Fruit fly (Drosophila melanogaster) whole organism, adult: ENCODE results near the gene CG5515.
A peak's percentile ranks its signal among the peaks of the same experiment; 100 is the strongest.

Source experiments
- CG11617 ChIP-seq: fragments of 200-800 bp; sonication (Bioruptor generic); optimal IDR thresholded peaks from 2 replicates; lab custom pipeline; 2017; ENCODE audit warnings: mild to moderate bottlenecking, missing biosample characterization, missing genetic modification reagents, missing genetic modification characterization
- CG12768 ChIP-seq: fragments of 200-800 bp; sonication (Bioruptor generic); optimal IDR thresholded peaks from 2 replicates; lab custom pipeline; 2017; ENCODE audit warnings: missing biosample characterization, missing genetic modification characterization, mild to moderate bottlenecking, moderate library complexity, missing genetic modification reagents
- CG14711 ChIP-seq: fragments of 200-800 bp; sonication (Bioruptor generic); optimal IDR thresholded peaks from 2 replicates; lab custom pipeline; 2018; ENCODE audit warnings: missing biosample characterization, mild to moderate bottlenecking, missing genetic modification characterization, moderate library complexity
- CG1620 ChIP-seq: fragments of 200-800 bp; sonication (Bioruptor generic); optimal IDR thresholded peaks from 2 replicates; lab custom pipeline; 2016; ENCODE audit warnings: missing biosample characterization, missing genetic modification characterization
- CG33017 ChIP-seq: fragments of 200-800 bp; sonication (Bioruptor generic); optimal IDR thresholded peaks from 2 replicates; lab custom pipeline; 2018; ENCODE audit warnings: missing biosample characterization, mild to moderate bottlenecking, missing genetic modification characterization, moderate library complexity
- CG5204 ChIP-seq: fragments of 200-800 bp; sonication (Bioruptor generic); optimal IDR thresholded peaks from 2 replicates; lab custom pipeline; 2016; ENCODE audit warnings: missing biosample characterization, missing genetic modification characterization
- CG7045 ChIP-seq: fragments of 200-800 bp; sonication (Bioruptor generic); optimal IDR thresholded peaks from 2 replicates; lab custom pipeline; 2017; ENCODE audit warnings: missing biosample characterization, mild to moderate bottlenecking, missing genetic modification characterization
- CG7101 ChIP-seq: fragments of 200-800 bp; sonication (Bioruptor generic); optimal IDR thresholded peaks from 2 replicates; lab custom pipeline; 2018; ENCODE audit warnings: missing biosample characterization, mild to moderate bottlenecking, missing genetic modification characterization, moderate library complexity
- Clk ChIP-seq: fragments of 200-800 bp; sonication (Bioruptor generic); optimal IDR thresholded peaks from 2 replicates; lab custom pipeline; 2017; ENCODE audit warnings: missing biosample characterization, missing genetic modification characterization
- Crg-1 ChIP-seq: fragments of 200-800 bp; sonication (Bioruptor generic); optimal IDR thresholded peaks from 2 replicates; lab custom pipeline; 2016; ENCODE audit warnings: missing biosample characterization, missing genetic modification characterization
- Hr96 ChIP-seq: fragments of 200-800 bp; sonication (Bioruptor generic); optimal IDR thresholded peaks from 2 replicates; lab custom pipeline; 2016; ENCODE audit warnings: missing biosample characterization, missing genetic modification characterization
- Mnt ChIP-seq: fragments of 200-800 bp; sonication (Bioruptor generic); optimal IDR thresholded peaks from 2 replicates; lab custom pipeline; 2016; ENCODE audit warnings: missing biosample characterization, mild to moderate bottlenecking, missing genetic modification characterization
- bab1 ChIP-seq: fragments of 200-800 bp; sonication (Bioruptor generic); optimal IDR thresholded peaks from 3 replicates; lab custom pipeline; 2019; ENCODE audit warnings: missing biosample characterization, mild to moderate bottlenecking, missing genetic modification characterization, moderate library complexity
- cic ChIP-seq: fragments of 200-800 bp; sonication (Bioruptor generic); optimal IDR thresholded peaks from 2 replicates; lab custom pipeline; 2017; ENCODE audit warnings: missing biosample characterization, mild to moderate bottlenecking, missing genetic modification characterization, moderate library complexity
- cnc ChIP-seq, 2 experiments: fragments of >200 bp; optimal IDR thresholded peaks; 2 replicates each; lab custom pipeline; 2017
- kay ChIP-seq: fragments of 200-800 bp; sonication (Bioruptor generic); peaks from one replicate; lab custom pipeline; 2016; ENCODE audit warnings: missing biosample characterization, missing genetic modification characterization, borderline replicate concordance
- ovo ChIP-seq: fragments of 200-800 bp; sonication (Bioruptor generic); optimal IDR thresholded peaks from 2 replicates; lab custom pipeline; 2016; ENCODE audit warnings: missing biosample characterization, missing genetic modification characterization
- pad ChIP-seq: fragments of 200-800 bp; sonication (Bioruptor generic); optimal IDR thresholded peaks from 3 replicates; lab custom pipeline; 2017; ENCODE audit warnings: missing biosample characterization, missing genetic modification characterization, mild to moderate bottlenecking, moderate library complexity, missing genetic modification reagents
- tj ChIP-seq: fragments of 200-800 bp; sonication (Bioruptor generic); optimal IDR thresholded peaks from 3 replicates; lab custom pipeline; 2017; ENCODE audit warnings: missing biosample characterization, mild to moderate bottlenecking, missing genetic modification characterization, moderate library complexity
- toe ChIP-seq: fragments of 200-800 bp; sonication (Bioruptor generic); optimal IDR thresholded peaks from 2 replicates; lab custom pipeline; 2016; ENCODE audit warnings: missing biosample characterization, missing genetic modification characterization

The CG5515 gene

dm6 chr3R:24193373-24193879 lies 4.7 kb upstream of the CG5515 start, which contains the start of the genes SMC6 and CG6204:
Gene SMC6, minus strand, starts transcription at chr3R:24193423.
Gene CG6204, plus strand, starts transcription at chr3R:24193832.
- TF ChIP-seq Crg-1 (GFP tag; lab: Kevin White, UChicago) (peak; percentile 85), Hr96 (peak; percentile 86), CG7045 (GFP tag; lab: Kevin White, UChicago) (peak; percentile 93), bab1 (peak; percentile 96), toe (GFP tag; lab: Kevin White, UChicago) (peak; percentile 95), CG7101 (tag; lab: Kevin White, UChicago) (peak; percentile 96), pad (GFP tag; lab: Kevin White, UChicago) (peak; percentile 76), Mnt (GFP tag; lab: Kevin White, UChicago) (peak; percentile 65), cnc (optimal IDR thresholded peaks at IDR 0.05; lab: Kevin White, UChicago) (no peak), CG11617 (GFP tag; lab: Kevin White, UChicago) (peak; percentile 92), CG12768 (GFP tag; lab: Kevin White, UChicago) (peak; percentile 90), CG1620 (GFP tag; lab: Kevin White, UChicago) (peak; percentile 85), ovo (GFP tag; lab: Kevin White, UChicago) (peak; percentile 86), CG5204 (GFP tag; lab: Kevin White, UChicago) (peak; percentile 92), tj (GFP tag; lab: Kevin White, UChicago) (peak; percentile 81), cic (GFP tag; lab: Kevin White, UChicago) (peak; percentile 63), CG14711 (tag; lab: Kevin White, UChicago) (peak; percentile 92), kay (GFP tag; lab: Kevin White, UChicago) (no peak), CG33017 (tag; lab: Kevin White, UChicago) (peak; percentile 94), Clk (GFP tag; lab: Kevin White, UChicago) (peak; percentile 77)

dm6 chr3R:24186188-24186587 lies 2.5 kb downstream of the CG5515 start, which contains the start of gene mora:
Gene mora, plus strand, starts transcription at chr3R:24186359.
- TF ChIP-seq ovo (GFP tag; lab: Kevin White, UChicago) = no peak
- no peak for TF ChIP-seq Hr96
- TF ChIP-seq CG7045 (GFP tag; lab: Kevin White, UChicago) = no peak
- no peak for TF ChIP-seq tj (GFP tag; lab: Kevin White, UChicago)
- TF ChIP-seq Mnt (GFP tag; lab: Kevin White, UChicago) = no peak
- no peak for TF ChIP-seq CG1620 (GFP tag; lab: Kevin White, UChicago)
- TF ChIP-seq CG12768 (GFP tag; lab: Kevin White, UChicago) = no peak
- TF ChIP-seq CG5204 (GFP tag; lab: Kevin White, UChicago) = no peak
- TF ChIP-seq CG11617 (GFP tag; lab: Kevin White, UChicago) = no peak
- TF ChIP-seq Crg-1 (GFP tag; lab: Kevin White, UChicago) = no peak
- TF ChIP-seq cic (GFP tag; lab: Kevin White, UChicago) = no peak

- TF ChIP-seq cic (GFP tag; lab: Kevin White, UChicago) (no peak), ovo (GFP tag; lab: Kevin White, UChicago) (no peak), toe (GFP tag; lab: Kevin White, UChicago) (no peak), CG33017 (tag; lab: Kevin White, UChicago) (no peak), Clk (GFP tag; lab: Kevin White, UChicago) (no peak), kay (GFP tag; lab: Kevin White, UChicago) (no peak), pad (GFP tag; lab: Kevin White, UChicago) (no peak), CG14711 (tag; lab: Kevin White, UChicago) (no peak), Mnt (GFP tag; lab: Kevin White, UChicago) (no peak), CG1620 (GFP tag; lab: Kevin White, UChicago) (no peak), bab1 (no peak), CG5204 (GFP tag; lab: Kevin White, UChicago) (no peak), Hr96 (no peak), CG12768 (GFP tag; lab: Kevin White, UChicago) (no peak), cnc (optimal IDR thresholded peaks at IDR 0.05; lab: Kevin White, UChicago) (no peak), tj (GFP tag; lab: Kevin White, UChicago) (no peak), Crg-1 (GFP tag; lab: Kevin White, UChicago) (no peak), CG7045 (GFP tag; lab: Kevin White, UChicago) (no peak), CG7101 (tag; lab: Kevin White, UChicago) (no peak)
Observed at dm6 chr3R:24172379-24172778, 16.3 kb downstream of the CG5515 start, which contains the start of gene CG13606. Gene CG13606, plus strand, starts transcription at chr3R:24172628.

- TF ChIP-seq Crg-1 (GFP tag; lab: Kevin White, UChicago) = peak; percentile 33
- peak; percentile 16 for TF ChIP-seq cic (GFP tag; lab: Kevin White, UChicago)
- no peak for TF ChIP-seq CG7045 (GFP tag; lab: Kevin White, UChicago)
- TF ChIP-seq cnc (optimal IDR thresholded peaks at IDR 0.05; lab: Kevin White, UChicago) = peak in 1 of 2 experiments; percentile 34
- peak; percentile 2 for TF ChIP-seq pad (GFP tag; lab: Kevin White, UChicago)
- TF ChIP-seq bab1 = peak; percentile 79
- TF ChIP-seq toe (GFP tag; lab: Kevin White, UChicago) = no peak
- TF ChIP-seq Mnt (GFP tag; lab: Kevin White, UChicago) = peak; percentile 40
- no peak for TF ChIP-seq Hr96
- peak; percentile 43 for TF ChIP-seq CG1620 (GFP tag; lab: Kevin White, UChicago)
- peak; percentile 28 for TF ChIP-seq CG7101 (tag; lab: Kevin White, UChicago)
- no peak for TF ChIP-seq CG5204 (GFP tag; lab: Kevin White, UChicago)
- peak; percentile 18 for TF ChIP-seq tj (GFP tag; lab: Kevin White, UChicago)
- TF ChIP-seq CG11617 (GFP tag; lab: Kevin White, UChicago) = peak; percentile 27
- TF ChIP-seq Clk (GFP tag; lab: Kevin White, UChicago) = no peak
- TF ChIP-seq CG14711 (tag; lab: Kevin White, UChicago) = peak; percentile 50
Observed at dm6 chr3R:24169362-24169761, 19.3 kb downstream of the CG5515 start, which contains the start of gene CG5510. Gene CG5510, minus strand, starts transcription at chr3R:24169562.

dm6 chr3R:24163556-24164022 lies 25.1 kb downstream of the CG5515 start, which contains the start of gene Apc2:
Gene Apc2, plus strand, starts transcription at chr3R:24163966.
- TF ChIP-seq Clk (GFP tag; lab: Kevin White, UChicago) (no peak), CG14711 (tag; lab: Kevin White, UChicago) (peak; percentile 91), toe (GFP tag; lab: Kevin White, UChicago) (no peak), Hr96 (no peak), CG1620 (GFP tag; lab: Kevin White, UChicago) (peak; percentile 26), kay (GFP tag; lab: Kevin White, UChicago) (no peak), cic (GFP tag; lab: Kevin White, UChicago) (peak; percentile 12), ovo (GFP tag; lab: Kevin White, UChicago) (peak; percentile 37), CG12768 (GFP tag; lab: Kevin White, UChicago) (peak; percentile 46), cnc (optimal IDR thresholded peaks at IDR 0.05; lab: Kevin White, UChicago) (no peak), Mnt (GFP tag; lab: Kevin White, UChicago) (no peak), bab1 (peak; percentile 50), CG5204 (GFP tag; lab: Kevin White, UChicago) (no peak), CG11617 (GFP tag; lab: Kevin White, UChicago) (peak; percentile 81), CG7045 (GFP tag; lab: Kevin White, UChicago) (peak; percentile 43), pad (GFP tag; lab: Kevin White, UChicago) (peak; percentile 36), Crg-1 (GFP tag; lab: Kevin White, UChicago) (peak; percentile 32), CG7101 (tag; lab: Kevin White, UChicago) (peak; percentile 66), tj (GFP tag; lab: Kevin White, UChicago) (peak; percentile 48), CG33017 (tag; lab: Kevin White, UChicago) (peak; percentile 20)
